Fruit fly (Drosophila melanogaster) whole organism, embryonic: ENCODE data around the gene CG31358.

Experiments used
- Aef1 ChIP-seq: fragments of 200-800 bp; sonication (Bioruptor generic); IDR thresholded peaks from 3 replicates; pipeline ENCODE4 v1.3.6; 2022; ENCODE audit warnings: missing biosample characterization, missing genetic modification characterization
- Antp ChIP-seq: fragments of 200-800 bp; sonication (Bioruptor generic); optimal IDR thresholded peaks from 3 replicates; lab custom pipeline; 2016; ENCODE audit warnings: missing biosample characterization, missing genetic modification characterization
- Atf3 ChIP-seq: fragments of 200-800 bp; sonication (Bioruptor generic); optimal IDR thresholded peaks from 3 replicates; lab custom pipeline; 2016; ENCODE audit warnings: missing biosample characterization, missing genetic modification characterization
- CG10565 ChIP-seq: fragments of 200-800 bp; sonication (Bioruptor generic); optimal IDR thresholded peaks from 3 replicates; lab custom pipeline; 2016; ENCODE audit warnings: missing biosample characterization, mild to moderate bottlenecking, missing genetic modification characterization
- CG11398 ChIP-seq: fragments of 200-800 bp; sonication (Bioruptor generic); optimal IDR thresholded peaks from 2 replicates; lab custom pipeline; 2016; ENCODE audit warnings: missing biosample characterization, missing genetic modification characterization
- CG11696 ChIP-seq: fragments of 200-800 bp; sonication (Bioruptor generic); IDR thresholded peaks from 2 replicates; pipeline ENCODE4 v1.3.6; 2022; ENCODE audit warnings: missing biosample characterization, missing genetic modification characterization
- CG12236 ChIP-seq: fragments of 200-800 bp; sonication (Bioruptor generic); optimal IDR thresholded peaks from 2 replicates; lab custom pipeline; 2016; ENCODE audit warnings: missing biosample characterization, missing genetic modification characterization
- CG13123 ChIP-seq: fragments of 200-800 bp; sonication (Bioruptor generic); optimal IDR thresholded peaks from 2 replicates; lab custom pipeline; 2016; ENCODE audit warnings: missing biosample characterization, missing genetic modification characterization
- CG13624 ChIP-seq: fragments of 200-800 bp; sonication (Bioruptor generic); optimal IDR thresholded peaks from 2 replicates; lab custom pipeline; 2016; ENCODE audit warnings: missing biosample characterization, missing genetic modification characterization
- CG15073 ChIP-seq: fragments of 200-800 bp; sonication (Bioruptor generic); optimal IDR thresholded peaks from 2 replicates; lab custom pipeline; 2016; ENCODE audit warnings: missing biosample characterization, missing genetic modification characterization
- CG15269 ChIP-seq: fragments of 200-800 bp; sonication (Bioruptor generic); optimal IDR thresholded peaks from 2 replicates; lab custom pipeline; 2018; ENCODE audit warnings: missing biosample characterization, mild to moderate bottlenecking, missing genetic modification characterization, moderate library complexity
- CG15696 ChIP-seq: fragments of 200-800 bp; sonication (Bioruptor generic); optimal IDR thresholded peaks from 2 replicates; lab custom pipeline; 2019; ENCODE audit warnings: missing biosample characterization, mild to moderate bottlenecking, missing genetic modification characterization, moderate library complexity
- CG16815 ChIP-seq: fragments of 200-800 bp; sonication (Bioruptor generic); optimal IDR thresholded peaks from 3 replicates; lab custom pipeline; 2017; ENCODE audit warnings: missing biosample characterization, mild to moderate bottlenecking, missing genetic modification characterization
- CG18599 ChIP-seq: fragments of 200-800 bp; sonication (Bioruptor generic); optimal IDR thresholded peaks from 3 replicates; lab custom pipeline; 2017; ENCODE audit warnings: missing biosample characterization, missing genetic modification characterization, mild to moderate bottlenecking, moderate library complexity, missing genetic modification reagents
- CG3065 ChIP-seq: fragments of 200-800 bp; sonication (Bioruptor generic); optimal IDR thresholded peaks from 2 replicates; lab custom pipeline; 2016; ENCODE audit warnings: missing biosample characterization, missing genetic modification characterization
- CG7556 ChIP-seq: fragments of 200-800 bp; sonication (Bioruptor generic); optimal IDR thresholded peaks from 2 replicates; lab custom pipeline; 2017; ENCODE audit warnings: missing biosample characterization, mild to moderate bottlenecking, missing genetic modification characterization
- CG7987 ChIP-seq: fragments of 200-800 bp; sonication (Bioruptor generic); optimal IDR thresholded peaks from 2 replicates; lab custom pipeline; 2018; ENCODE audit warnings: missing biosample characterization, mild to moderate bottlenecking, missing genetic modification characterization, moderate library complexity
- CG9876 ChIP-seq: fragments of 200-800 bp; sonication (Bioruptor generic); optimal IDR thresholded peaks from 2 replicates; lab custom pipeline; 2016; ENCODE audit warnings: missing biosample characterization, missing genetic modification characterization
- Dp ChIP-seq: fragments of 200-800 bp; sonication (Bioruptor generic); optimal IDR thresholded peaks from 2 replicates; lab custom pipeline; 2018; ENCODE audit warnings: missing biosample characterization, mild to moderate bottlenecking, missing genetic modification characterization, moderate library complexity
- ERR ChIP-seq: fragments of 200-800 bp; sonication (Bioruptor generic); optimal IDR thresholded peaks from 2 replicates; lab custom pipeline; 2016; ENCODE audit warnings: missing biosample characterization, missing genetic modification characterization
- Elba2 ChIP-seq: fragments of 200-800 bp; sonication (Bioruptor generic); optimal IDR thresholded peaks from 3 replicates; lab custom pipeline; 2016; ENCODE audit warnings: missing biosample characterization, missing genetic modification characterization
- Fer3 ChIP-seq: fragments of 200-800 bp; sonication (Bioruptor generic); optimal IDR thresholded peaks from 2 replicates; lab custom pipeline; 2018; ENCODE audit warnings: missing biosample characterization, mild to moderate bottlenecking, missing genetic modification characterization, moderate library complexity
- Gsc ChIP-seq: fragments of 200-800 bp; sonication (Bioruptor generic); IDR thresholded peaks from 2 replicates; pipeline ENCODE4 v1.3.6; 2022; ENCODE audit warnings: missing biosample characterization, missing genetic modification characterization
- Hr39 ChIP-seq: fragments of >200 bp; optimal IDR thresholded peaks from 2 replicates; lab custom pipeline; 2017
- Kr ChIP-seq: fragments of 200-800 bp; sonication (Bioruptor generic); optimal IDR thresholded peaks from 2 replicates; lab custom pipeline; 2017; ENCODE audit warnings: missing biosample characterization, mild to moderate bottlenecking, missing genetic modification characterization
- Mrtf ChIP-seq: fragments of 200-800 bp; sonication (Bioruptor generic); IDR thresholded peaks from 3 replicates; pipeline ENCODE4 v1.3.6; 2022; ENCODE audit warnings: missing biosample characterization, missing genetic modification characterization
- Sry-β ChIP-seq: fragments of 200-800 bp; sonication (Bioruptor generic); optimal IDR thresholded peaks from 2 replicates; lab custom pipeline; 2018; ENCODE audit warnings: missing biosample characterization, mild to moderate bottlenecking, missing genetic modification characterization, moderate library complexity
- Usf ChIP-seq: fragments of 200-800 bp; sonication (Bioruptor generic); optimal IDR thresholded peaks from 2 replicates; lab custom pipeline; 2017; ENCODE audit warnings: missing genotype, missing biosample characterization, missing genetic modification characterization
- aop ChIP-seq: fragments of 200-800 bp; sonication (Bioruptor generic); IDR thresholded peaks from 2 replicates; pipeline ENCODE4 v1.3.6; 2022; ENCODE audit warnings: missing biosample characterization, missing genetic modification characterization
- crc ChIP-seq: fragments of 200-800 bp; sonication (Bioruptor generic); optimal IDR thresholded peaks from 2 replicates; lab custom pipeline; 2016; ENCODE audit warnings: missing biosample characterization, missing genetic modification characterization
- crp ChIP-seq, 2 experiments: fragments of 200-800 bp; sonication (Bioruptor generic); optimal IDR thresholded peaks; 2 replicates in 1 of 2; 3 replicates in 1 of 2; lab custom pipeline; 2017; ENCODE audit warnings: missing biosample characterization in 2 of 2, missing genetic modification characterization in 2 of 2, mild to moderate bottlenecking in 1 of 2, moderate library complexity in 1 of 2
- exex ChIP-seq: fragments of 200-800 bp; sonication (Bioruptor generic); optimal IDR thresholded peaks from 4 replicates; lab custom pipeline; 2018; ENCODE audit warnings: missing biosample characterization, mild to moderate bottlenecking, missing genetic modification characterization, moderate library complexity
- fd64A ChIP-seq: fragments of 200-800 bp; sonication (Bioruptor generic); optimal IDR thresholded peaks from 3 replicates; lab custom pipeline; 2018; ENCODE audit warnings: missing biosample characterization, mild to moderate bottlenecking, missing genetic modification characterization
- gcm ChIP-seq: fragments of 200-800 bp; sonication (Bioruptor generic); optimal IDR thresholded peaks from 2 replicates; lab custom pipeline; 2019; ENCODE audit warnings: missing biosample characterization, mild to moderate bottlenecking, missing genetic modification characterization, moderate library complexity
- jigr1 ChIP-seq: fragments of 200-800 bp; sonication (Bioruptor generic); IDR thresholded peaks from 3 replicates; pipeline ENCODE4 v1.3.6; 2022; ENCODE audit warnings: missing biosample characterization, missing genetic modification characterization
- lola ChIP-seq, 3 experiments: fragments of >200 bp in 2 of 3; fragments of 200-800 bp in 1 of 3; sonication (Bioruptor generic) in 1 of 3; optimal IDR thresholded peaks; 2 replicates each; lab custom pipeline; 2017 to 2019; ENCODE audit warnings: missing biosample characterization in 3 of 3, missing genetic modification characterization in 3 of 3, mild to moderate bottlenecking in 1 of 3, moderate library complexity in 1 of 3
- mam ChIP-seq: fragments of 200-800 bp; sonication (Bioruptor generic); optimal IDR thresholded peaks from 3 replicates; lab custom pipeline; 2016; ENCODE audit warnings: missing biosample characterization, missing genetic modification characterization
- nau ChIP-seq: fragments of 200-800 bp; sonication (Bioruptor generic); optimal IDR thresholded peaks from 3 replicates; lab custom pipeline; 2017; ENCODE audit warnings: missing biosample characterization, mild to moderate bottlenecking, missing genetic modification characterization, missing genetic modification reagents
- nerfin-1 ChIP-seq: fragments of 200-800 bp; sonication (Bioruptor generic); optimal IDR thresholded peaks from 3 replicates; lab custom pipeline; 2019; ENCODE audit warnings: missing biosample characterization, mild to moderate bottlenecking, missing genetic modification characterization, moderate library complexity
- pan ChIP-seq, 4 experiments: fragments of >200 bp in 3 of 4; fragments of 200-800 bp in 1 of 4; sonication (Bioruptor generic) in 1 of 4; optimal IDR thresholded peaks in 3 of 4; IDR thresholded peaks in 1 of 4; 2 replicates each; pipeline versions ENCODE4 v1.3.6 to Lab custom; 2017 to 2022; ENCODE audit warnings: missing biosample characterization in 2 of 4, missing genetic modification characterization in 2 of 4, mixed read lengths in 1 of 4
- prd ChIP-seq, 3 experiments: fragments of >200 bp in 2 of 3; fragments of 200-800 bp in 1 of 3; sonication (Bioruptor generic) in 1 of 3; optimal IDR thresholded peaks in 2 of 3; IDR thresholded peaks in 1 of 3; 2 replicates in 2 of 3; 3 replicates in 1 of 3; pipeline versions ENCODE4 v1.3.6 to Lab custom; 2017 to 2022; ENCODE audit warnings: missing biosample characterization in 1 of 3, missing genetic modification characterization in 1 of 3
- row ChIP-seq: fragments of 200-800 bp; sonication (Bioruptor generic); IDR thresholded peaks from 3 replicates; pipeline ENCODE4 v1.3.6; 2022; ENCODE audit warnings: missing biosample characterization, missing genetic modification characterization
- sens ChIP-seq: fragments of 200-800 bp; sonication (Bioruptor generic); peaks from one replicate; lab custom pipeline; 2016; ENCODE audit warnings: missing biosample characterization, missing genetic modification characterization
- seq ChIP-seq: fragments of 200-800 bp; sonication (Bioruptor generic); IDR thresholded peaks from 2 replicates; pipeline ENCODE4 v1.3.6; 2022; ENCODE audit warnings: missing biosample characterization, missing genetic modification characterization
- slbo ChIP-seq: fragments of 200-800 bp; sonication (Bioruptor generic); IDR thresholded peaks from 2 replicates; pipeline ENCODE4 v1.3.6; 2022; ENCODE audit warnings: missing biosample characterization, missing genetic modification characterization
- unc-4 ChIP-seq: fragments of 200-800 bp; sonication (Bioruptor generic); IDR thresholded peaks from 2 replicates; pipeline ENCODE4 v1.3.6; 2022; ENCODE audit warnings: missing biosample characterization, missing genetic modification characterization; ENCODE audit not compliant: partially characterized antibody
- unpg ChIP-seq: fragments of 200-800 bp; sonication (Bioruptor generic); optimal IDR thresholded peaks from 3 replicates; lab custom pipeline; 2018; ENCODE audit warnings: missing biosample characterization, mild to moderate bottlenecking, missing genetic modification characterization, moderate library complexity
- vnd ChIP-seq: fragments of 200-800 bp; sonication (Bioruptor generic); IDR thresholded peaks from 3 replicates; pipeline ENCODE4 v1.3.6; 2022; ENCODE audit warnings: missing biosample characterization, missing genetic modification characterization; ENCODE audit not compliant: partially characterized antibody
- zen ChIP-seq: fragments of 200-800 bp; sonication (Bioruptor generic); optimal IDR thresholded peaks from 3 replicates; lab custom pipeline; 2018; ENCODE audit warnings: missing biosample characterization, mild to moderate bottlenecking, missing genetic modification characterization, moderate library complexity

CG31358 gene

DNA sequence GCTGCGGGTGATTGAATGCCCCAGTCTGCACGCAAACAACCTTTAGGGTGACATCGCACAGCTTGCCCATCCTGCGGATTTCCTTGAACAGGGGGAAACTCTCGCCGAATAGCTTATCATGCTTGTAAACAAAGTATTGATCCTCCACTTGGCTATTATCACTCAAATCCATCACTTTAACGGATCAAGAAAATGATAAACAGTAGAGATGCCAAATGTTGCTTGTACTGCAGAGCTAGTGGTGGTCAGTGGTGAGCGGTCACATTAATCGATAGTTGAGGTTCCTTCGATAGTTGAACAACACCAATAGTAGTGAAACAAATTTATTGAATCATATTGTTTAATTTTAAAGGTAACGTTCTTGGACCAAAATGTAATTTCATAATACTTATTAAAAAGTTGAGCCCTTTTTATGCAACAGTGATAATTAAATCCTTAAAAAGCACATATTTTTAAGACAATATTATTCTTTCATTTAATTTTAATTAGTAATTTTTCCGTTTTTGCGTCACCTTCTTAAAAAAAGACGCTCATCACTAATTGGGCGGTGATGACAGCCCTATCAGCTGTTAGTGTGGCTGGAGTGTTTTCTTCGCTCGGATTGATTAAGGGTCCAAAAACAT, 21.2 kb downstream of the CG31358 start, which contains the start of the genes KLHL18 and GCC185:
Gene KLHL18 (minus strand): TSS at position 233 of the 623 bp plus-strand sequence.
Gene GCC185 (plus strand): TSS at position 571 of the 623 bp plus-strand sequence.
- no peak for TF ChIP-seq fd64A (GFP tag; lab: Kevin White, UChicago)
- TF ChIP-seq ERR (GFP tag; lab: Kevin White, UChicago) = no peak
- peak; percentile 84 for TF ChIP-seq CG15696
- TF ChIP-seq Fer3 (tag; lab: Kevin White, UChicago) = peak; percentile 59
- peak; percentile 14 for TF ChIP-seq CG12236
- no peak for TF ChIP-seq nau (GFP tag; lab: Kevin White, UChicago)
- TF ChIP-seq Aef1 (GFP tag; lab: Robert Waterston, UW) = peak; percentile 82
- peak; percentile 97 to 98 for TF ChIP-seq crp (GFP tag; optimal IDR thresholded peaks at IDR 0.05; lab: Kevin White, UChicago)
- TF ChIP-seq Kr = no peak
- no peak for TF ChIP-seq aop
- TF ChIP-seq vnd (GFP tag; lab: Robert Waterston, UW) = peak; percentile 83
- peak; percentile 98 for TF ChIP-seq row (GFP tag; lab: Robert Waterston, UW)
- 0 out of 3 replicates have a peak, but pooled peaks have one; percentile 27 for TF ChIP-seq Mrtf
- peak; percentile 90 for TF ChIP-seq Sry-β (GFP tag; lab: Kevin White, UChicago)
- TF ChIP-seq CG7556 (GFP tag; lab: Kevin White, UChicago) = no peak
- peak; percentile 42 for TF ChIP-seq CG9876 (GFP tag; lab: Kevin White, UChicago)
- peak; percentile 63 for TF ChIP-seq nerfin-1 (tag; lab: Kevin White, UChicago)
- TF ChIP-seq CG18599 (GFP tag; lab: Kevin White, UChicago) = no peak
- TF ChIP-seq CG16815 (GFP tag; lab: Kevin White, UChicago) = peak; percentile 80
- peak; percentile 72 for TF ChIP-seq unc-4 (GFP tag; lab: Robert Waterston, UW)
- TF ChIP-seq mam = peak; percentile 85
- no peak for TF ChIP-seq Hr39 (lab: Kevin White, UChicago)
- peak; percentile 96 for TF ChIP-seq sens (GFP tag; lab: Kevin White, UChicago)
- peak; percentile 89 for TF ChIP-seq slbo (GFP tag; lab: Robert Waterston, UW)
- peak; percentile 16 for TF ChIP-seq gcm (GFP tag; lab: Kevin White, UChicago)
- no peak for TF ChIP-seq unpg (GFP tag; lab: Kevin White, UChicago)
- peak; percentile 59 for TF ChIP-seq Usf (GFP tag; lab: Kevin White, UChicago)
- peak; percentile 69 for TF ChIP-seq CG3065 (GFP tag; lab: Kevin White, UChicago)
- TF ChIP-seq CG11398 (GFP tag; lab: Kevin White, UChicago) = no peak
- peak; percentile 64 for TF ChIP-seq CG13624
- TF ChIP-seq CG10565 (GFP tag; lab: Kevin White, UChicago) = no peak
- TF ChIP-seq CG13123 (GFP tag; lab: Kevin White, UChicago) = peak; percentile 30
- peak; percentile 28 for TF ChIP-seq Antp (GFP tag; lab: Kevin White, UChicago)
- TF ChIP-seq Elba2 (GFP tag; lab: Kevin White, UChicago) = peak; percentile 95
- TF ChIP-seq CG15073 (GFP tag; lab: Kevin White, UChicago) = peak; percentile 17
- no peak for TF ChIP-seq CG11696 (GFP tag; lab: Robert Waterston, UW)
- no peak for TF ChIP-seq CG15269 (tag; lab: Kevin White, UChicago)
- peak in 1 of 3 experiments; percentile 81 for TF ChIP-seq lola (GFP tag; optimal IDR thresholded peaks at IDR 0.05; lab: Kevin White, UChicago)
- peak; percentile 36 for TF ChIP-seq Atf3
- no peak for TF ChIP-seq Gsc (GFP tag; lab: Robert Waterston, UW)
- no peak for TF ChIP-seq seq (GFP tag; lab: Robert Waterston, UW)
- no peak for TF ChIP-seq CG7987 (GFP tag; lab: Kevin White, UChicago)
- peak; percentile 82; the same call in 2 of the 3 replicates for TF ChIP-seq jigr1 (GFP tag; lab: Robert Waterston, UW)
- no peak for TF ChIP-seq crc (GFP tag; lab: Kevin White, UChicago)
- no peak for TF ChIP-seq pan (optimal IDR thresholded peaks at IDR 0.05; lab: Kevin White, UChicago)
- TF ChIP-seq pan (GFP tag; optimal IDR thresholded peaks at IDR 0.05 in 1 of 2, IDR thresholded peaks at IDR 0.05 in 1 of 2) = peak in 1 of 2 experiments; percentile 59
- TF ChIP-seq prd (optimal IDR thresholded peaks at IDR 0.05; lab: Kevin White, UChicago) = no peak
- peak; percentile 89 for TF ChIP-seq prd (GFP tag; IDR thresholded peaks at IDR 0.05; lab: Robert Waterston, UW)
- TF ChIP-seq exex (tag; lab: Kevin White, UChicago) = no peak
- TF ChIP-seq zen = peak; percentile 78
- TF ChIP-seq Dp (GFP tag; lab: Kevin White, UChicago) = no peak
